Worm (Caenorhabditis elegans) whole organism, mixed stage, embryonic: ENCODE results near the gene Y73F4A.3.

Source experiments
- M03D4.4 ChIP-seq: sonication (generic microtip); optimal IDR thresholded peaks from 2 replicates; lab custom pipeline; 2017; ENCODE audit warnings: mild to moderate bottlenecking, missing genetic modification characterization, missing compliant biosample characterization
- blmp-1 ChIP-seq: fragments of 150-350 bp; optimal IDR thresholded peaks from 2 replicates; lab custom pipeline; 2014; ENCODE audit warnings: missing biosample characterization, missing genetic modification characterization
- elt-1 ChIP-seq: sonication (generic microtip); optimal IDR thresholded peaks from 2 replicates; lab custom pipeline; 2017; ENCODE audit warnings: missing genetic modification characterization, mild to moderate bottlenecking, missing compliant biosample characterization, antibody characterized with exemption, moderate library complexity, borderline replicate concordance; ENCODE audit not compliant: insufficient read depth
- lin-13 ChIP-seq: fragments of 150-350 bp; optimal IDR thresholded peaks from 2 replicates; lab custom pipeline; 2014; ENCODE audit warnings: missing biosample characterization, missing genetic modification characterization
- lin-32 ChIP-seq: fragments of 200-800 bp; sonication (Bioruptor generic); optimal IDR thresholded peaks from 2 replicates; lab custom pipeline; 2018; ENCODE audit warnings: mild to moderate bottlenecking, missing genetic modification characterization, missing compliant biosample characterization
- lsy-2 ChIP-seq: fragments of 150-350 bp; optimal IDR thresholded peaks from 2 replicates; lab custom pipeline; 2014; ENCODE audit warnings: missing biosample characterization, missing genetic modification characterization
- mep-1 ChIP-seq: fragments of 150-350 bp; optimal IDR thresholded peaks from 2 replicates; lab custom pipeline; 2017; ENCODE audit warnings: missing biosample characterization, missing genetic modification reagents, missing genetic modification characterization, inconsistent platforms
- nhr-237 ChIP-seq: fragments of 150-350 bp; optimal IDR thresholded peaks from 2 replicates; lab custom pipeline; 2014; ENCODE audit warnings: missing biosample characterization, missing genetic modification characterization
- nhr-28 ChIP-seq: fragments of 150-350 bp; optimal IDR thresholded peaks from 2 replicates; lab custom pipeline; 2014; ENCODE audit warnings: missing biosample characterization, missing genetic modification characterization
- nhr-76 ChIP-seq: sonication (generic microtip); optimal IDR thresholded peaks from 2 replicates; lab custom pipeline; 2017; ENCODE audit warnings: missing biosample characterization, missing genetic modification characterization
- sptf-1 ChIP-seq: sonication (generic microtip); optimal IDR thresholded peaks from 2 replicates; lab custom pipeline; 2017; ENCODE audit warnings: mild to moderate bottlenecking, missing genetic modification characterization, moderate library complexity, missing compliant biosample characterization
- unc-62 ChIP-seq: fragments of 150-350 bp; optimal IDR thresholded peaks from 2 replicates; lab custom pipeline; 2014; ENCODE audit warnings: missing biosample characterization, missing genetic modification reagents, missing genetic modification characterization
- zip-8 ChIP-seq: fragments of 150-350 bp; optimal IDR thresholded peaks from 2 replicates; lab custom pipeline; 2014; ENCODE audit warnings: missing biosample characterization, missing genetic modification characterization
- ztf-11 ChIP-seq: fragments of 150-350 bp; optimal IDR thresholded peaks from 2 replicates; lab custom pipeline; 2014; ENCODE audit warnings: missing biosample characterization, missing genetic modification characterization

DNA sequence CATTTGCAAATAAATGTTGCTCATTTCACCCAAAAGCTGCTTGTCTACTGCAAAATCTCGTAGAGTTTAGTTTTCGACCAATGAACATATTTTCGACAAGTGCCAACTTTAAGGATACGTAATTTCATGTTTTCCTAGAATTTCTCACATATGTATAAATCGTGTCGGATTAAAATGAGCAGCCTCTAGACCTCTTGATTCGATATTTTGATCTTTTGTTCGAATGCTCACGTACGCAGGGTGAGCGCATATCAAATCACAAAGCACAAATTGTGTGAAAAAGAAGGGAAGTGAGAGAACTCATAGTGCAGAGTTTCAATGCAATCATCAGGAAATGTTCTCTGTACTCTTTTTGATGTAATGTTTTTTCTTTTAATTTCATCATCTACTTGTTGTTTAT lies 23.2 kb upstream of the Y73F4A.3 start:
- TF ChIP-seq nhr-237 (tag; lab: Kevin White, UChicago) (no peak), mep-1 (tag; lab: Kevin White, UChicago) (no peak), nhr-76 (tag; lab: Kevin White, UChicago) (no peak), lin-13 (tag; lab: Kevin White, UChicago) (no peak), zip-8 (tag; lab: Kevin White, UChicago) (no peak), M03D4.4 (tag; lab: Kevin White, UChicago) (no peak), elt-1 (no peak), unc-62 (GFP tag; lab: Kevin White, UChicago) (no peak), sptf-1 (no peak), lin-32 (GFP tag; lab: Kevin White, UChicago) (no peak), ztf-11 (tag; lab: Kevin White, UChicago) (no peak), nhr-28 (no peak), blmp-1 (tag; lab: Kevin White, UChicago) (no peak), lsy-2 (no peak)
